Fruit fly (Drosophila melanogaster) whole organism, embryonic: ENCODE data around the gene CG15336.

Experiments used
- CG11093 ChIP-seq: fragments of 200-800 bp; sonication (Bioruptor generic); IDR thresholded peaks from 3 replicates; pipeline ENCODE4 v1.3.6; 2022; ENCODE audit warnings: missing biosample characterization, missing genetic modification characterization
- CG13624 ChIP-seq: fragments of 200-800 bp; sonication (Bioruptor generic); optimal IDR thresholded peaks from 2 replicates; lab custom pipeline; 2016; ENCODE audit warnings: missing biosample characterization, missing genetic modification characterization
- CG15514 ChIP-seq: fragments of 200-800 bp; sonication (Bioruptor generic); optimal IDR thresholded peaks from 3 replicates; lab custom pipeline; 2017; ENCODE audit warnings: missing biosample characterization, missing genetic modification characterization, mild to moderate bottlenecking, moderate library complexity, missing genetic modification reagents
- CG15696 ChIP-seq: fragments of 200-800 bp; sonication (Bioruptor generic); optimal IDR thresholded peaks from 2 replicates; lab custom pipeline; 2019; ENCODE audit warnings: missing biosample characterization, mild to moderate bottlenecking, missing genetic modification characterization, moderate library complexity
- CG16815 ChIP-seq: fragments of 200-800 bp; sonication (Bioruptor generic); optimal IDR thresholded peaks from 3 replicates; lab custom pipeline; 2017; ENCODE audit warnings: missing biosample characterization, mild to moderate bottlenecking, missing genetic modification characterization
- CG18599 ChIP-seq: fragments of 200-800 bp; sonication (Bioruptor generic); optimal IDR thresholded peaks from 3 replicates; lab custom pipeline; 2017; ENCODE audit warnings: missing biosample characterization, missing genetic modification characterization, mild to moderate bottlenecking, moderate library complexity, missing genetic modification reagents
- CG30403 ChIP-seq: fragments of 200-800 bp; sonication (Bioruptor generic); optimal IDR thresholded peaks from 3 replicates; lab custom pipeline; 2016; ENCODE audit warnings: missing biosample characterization, missing genetic modification characterization
- CG3065 ChIP-seq: fragments of 200-800 bp; sonication (Bioruptor generic); optimal IDR thresholded peaks from 2 replicates; lab custom pipeline; 2016; ENCODE audit warnings: missing biosample characterization, missing genetic modification characterization
- CG3407 ChIP-seq: fragments of 200-800 bp; sonication (Bioruptor generic); optimal IDR thresholded peaks from 2 replicates; lab custom pipeline; 2018; ENCODE audit warnings: missing biosample characterization, mild to moderate bottlenecking, missing genetic modification characterization
- CG34376 ChIP-seq: fragments of 200-800 bp; sonication (Bioruptor generic); optimal IDR thresholded peaks from 2 replicates; lab custom pipeline; 2018; ENCODE audit warnings: missing biosample characterization, mild to moderate bottlenecking, missing genetic modification characterization
- CG3838 ChIP-seq: fragments of 200-800 bp; sonication (Bioruptor generic); optimal IDR thresholded peaks from 3 replicates; lab custom pipeline; 2016; ENCODE audit warnings: missing biosample characterization, missing genetic modification characterization
- CG6689 ChIP-seq: fragments of 200-800 bp; sonication (Bioruptor generic); IDR thresholded peaks from 2 replicates; pipeline ENCODE4 v1.3.6; 2022; ENCODE audit warnings: missing biosample characterization, missing genetic modification characterization
- CG6854 ChIP-seq: fragments of 200-800 bp; sonication (Bioruptor generic); optimal IDR thresholded peaks from 3 replicates; lab custom pipeline; 2017; ENCODE audit warnings: missing biosample characterization, mild to moderate bottlenecking, missing genetic modification characterization
- CG7357 ChIP-seq: fragments of 200-800 bp; sonication (Bioruptor generic); IDR thresholded peaks from 3 replicates; pipeline ENCODE4 v1.3.6; 2022; ENCODE audit warnings: missing biosample characterization, missing genetic modification characterization
- CG8944 ChIP-seq: fragments of 200-800 bp; sonication (Bioruptor generic); optimal IDR thresholded peaks from 3 replicates; lab custom pipeline; 2016; ENCODE audit warnings: missing biosample characterization, missing genetic modification characterization
- CTCF ChIP-seq: fragments of 200-800 bp; sonication (Bioruptor generic); optimal IDR thresholded peaks from 2 replicates; lab custom pipeline; 2017; ENCODE audit warnings: missing biosample characterization, mild to moderate bottlenecking, missing genetic modification characterization, moderate library complexity
- Ets97D ChIP-seq: fragments of 200-800 bp; sonication (Bioruptor generic); optimal IDR thresholded peaks from 3 replicates; lab custom pipeline; 2016; ENCODE audit warnings: missing biosample characterization, missing genetic modification characterization
- GATAe ChIP-seq: fragments of 200-800 bp; sonication (Bioruptor generic); conservative IDR thresholded peaks from 2 replicates; pipeline ENCODE4 v1.3.6; 2022; ENCODE audit warnings: missing biosample characterization, missing genetic modification characterization
- HLH3B ChIP-seq: fragments of 200-800 bp; sonication (Bioruptor generic); IDR thresholded peaks from 2 replicates; pipeline ENCODE4 v1.3.6; 2022; ENCODE audit warnings: missing biosample characterization, missing genetic modification characterization
- Hmx ChIP-seq: fragments of 200-800 bp; sonication (Bioruptor generic); optimal IDR thresholded peaks from 2 replicates; lab custom pipeline; 2016; ENCODE audit warnings: missing biosample characterization, missing genetic modification characterization
- Kr ChIP-seq: fragments of 200-800 bp; sonication (Bioruptor generic); optimal IDR thresholded peaks from 2 replicates; lab custom pipeline; 2017; ENCODE audit warnings: missing biosample characterization, mild to moderate bottlenecking, missing genetic modification characterization
- Lpt ChIP-seq: fragments of >200 bp; optimal IDR thresholded peaks from 2 replicates; lab custom pipeline; 2018; ENCODE audit warnings: missing biosample characterization, missing genetic modification characterization
- Meics ChIP-seq: fragments of 200-800 bp; sonication (Bioruptor generic); optimal IDR thresholded peaks from 2 replicates; lab custom pipeline; 2017; ENCODE audit warnings: missing biosample characterization, mild to moderate bottlenecking, missing genetic modification characterization
- Mrtf ChIP-seq: fragments of 200-800 bp; sonication (Bioruptor generic); IDR thresholded peaks from 3 replicates; pipeline ENCODE4 v1.3.6; 2022; ENCODE audit warnings: missing biosample characterization, missing genetic modification characterization
- Myb ChIP-seq: fragments of 200-800 bp; sonication (Bioruptor generic); optimal IDR thresholded peaks from 2 replicates; lab custom pipeline; 2016; ENCODE audit warnings: missing biosample characterization, missing genetic modification characterization
- NC2β ChIP-seq: fragments of 200-800 bp; sonication (Bioruptor generic); optimal IDR thresholded peaks from 2 replicates; lab custom pipeline; 2016; ENCODE audit warnings: missing biosample characterization, missing genetic modification characterization
- PHDP ChIP-seq: fragments of 200-800 bp; sonication (Bioruptor generic); optimal IDR thresholded peaks from 3 replicates; lab custom pipeline; 2018; ENCODE audit warnings: missing biosample characterization, mild to moderate bottlenecking, missing genetic modification characterization, moderate library complexity
- Ptx1 ChIP-seq: fragments of 200-800 bp; sonication (Bioruptor generic); IDR thresholded peaks from 2 replicates; pipeline ENCODE4 v1.3.6; 2022; ENCODE audit warnings: missing biosample characterization, missing genetic modification characterization
- Sox100B ChIP-seq: fragments of 200-800 bp; sonication (Bioruptor generic); optimal IDR thresholded peaks from 3 replicates; lab custom pipeline; 2018; ENCODE audit warnings: missing biosample characterization, mild to moderate bottlenecking, missing genetic modification characterization
- TFAM ChIP-seq: fragments of 200-800 bp; sonication (Bioruptor generic); optimal IDR thresholded peaks from 2 replicates; lab custom pipeline; 2017; ENCODE audit warnings: missing biosample characterization, missing genetic modification characterization, inconsistent platforms
- Vsx1 ChIP-seq: fragments of 200-800 bp; sonication (Bioruptor generic); optimal IDR thresholded peaks from 2 replicates; lab custom pipeline; 2017; ENCODE audit warnings: missing biosample characterization, mild to moderate bottlenecking, missing genetic modification characterization, missing genetic modification reagents
- YL-1 ChIP-seq: fragments of 200-800 bp; sonication (Bioruptor generic); optimal IDR thresholded peaks from 3 replicates; lab custom pipeline; 2017; ENCODE audit warnings: missing biosample characterization, mild to moderate bottlenecking, missing genetic modification characterization
- ap ChIP-seq: fragments of 200-800 bp; sonication (Bioruptor generic); IDR thresholded peaks from 2 replicates; pipeline ENCODE4 v1.3.6; 2022; ENCODE audit warnings: missing biosample characterization, missing genetic modification characterization
- cg ChIP-seq: fragments of 200-800 bp; sonication (Bioruptor generic); optimal IDR thresholded peaks from 3 replicates; lab custom pipeline; 2019; ENCODE audit warnings: missing biosample characterization, mild to moderate bottlenecking, missing genetic modification characterization, moderate library complexity
- crol ChIP-seq: fragments of 200-800 bp; sonication (Bioruptor generic); IDR thresholded peaks from 2 replicates; pipeline ENCODE4 v1.3.6; 2022; ENCODE audit warnings: missing biosample characterization, missing genetic modification characterization
- dmrt99B ChIP-seq: fragments of 200-800 bp; sonication (Bioruptor generic); optimal IDR thresholded peaks from 2 replicates; lab custom pipeline; 2018; ENCODE audit warnings: missing biosample characterization, mild to moderate bottlenecking, missing genetic modification characterization, moderate library complexity
- fd96Cb ChIP-seq: fragments of 200-800 bp; sonication (Bioruptor generic); optimal IDR thresholded peaks from 2 replicates; lab custom pipeline; 2018; ENCODE audit warnings: missing biosample characterization, mild to moderate bottlenecking, missing genetic modification characterization, moderate library complexity
- gcm2 ChIP-seq: fragments of 200-800 bp; sonication (Bioruptor generic); optimal IDR thresholded peaks from 2 replicates; lab custom pipeline; 2016; ENCODE audit warnings: missing biosample characterization, missing genetic modification characterization
- grn ChIP-seq: fragments of 200-800 bp; sonication (Bioruptor generic); optimal IDR thresholded peaks from 3 replicates; lab custom pipeline; 2017; ENCODE audit warnings: missing biosample characterization, missing genetic modification characterization
- lmd ChIP-seq: fragments of 200-800 bp; sonication (Bioruptor generic); IDR thresholded peaks from 2 replicates; pipeline ENCODE4 v1.3.6; 2022; ENCODE audit warnings: missing biosample characterization, missing genetic modification characterization
- odd ChIP-seq: fragments of 200-800 bp; sonication (Bioruptor generic); optimal IDR thresholded peaks from 2 replicates; lab custom pipeline; 2017; ENCODE audit warnings: missing biosample characterization, mild to moderate bottlenecking, missing genetic modification characterization
- org-1 ChIP-seq: fragments of 200-800 bp; sonication (Bioruptor generic); optimal IDR thresholded peaks from 2 replicates; lab custom pipeline; 2017; ENCODE audit warnings: missing biosample characterization, missing genetic modification characterization
- pros ChIP-seq: fragments of 200-800 bp; sonication (Bioruptor generic); optimal IDR thresholded peaks from 3 replicates; lab custom pipeline; 2019; ENCODE audit warnings: missing biosample characterization, mild to moderate bottlenecking, missing genetic modification characterization, moderate library complexity
- repo ChIP-seq: fragments of 200-800 bp; sonication (Bioruptor generic); optimal IDR thresholded peaks from 2 replicates; lab custom pipeline; 2016; ENCODE audit warnings: missing biosample characterization, missing genetic modification characterization
- sc ChIP-seq, 3 experiments: fragments of >200 bp in 2 of 3; fragments of 200-800 bp in 1 of 3; sonication (Bioruptor generic) in 1 of 3; optimal IDR thresholded peaks; 2 replicates in 2 of 3; 3 replicates in 1 of 3; lab custom pipeline; 2017; ENCODE audit warnings: mild to moderate bottlenecking in 1 of 3, missing biosample characterization in 1 of 3, missing genetic modification characterization in 1 of 3, missing genetic modification reagents in 1 of 3
- sens-2 ChIP-seq: fragments of 200-800 bp; sonication (Bioruptor generic); IDR thresholded peaks from 2 replicates; pipeline ENCODE4 v1.3.6; 2022; ENCODE audit warnings: missing biosample characterization, missing genetic modification characterization
- slou ChIP-seq: fragments of 200-800 bp; sonication (Bioruptor generic); optimal IDR thresholded peaks from 3 replicates; lab custom pipeline; 2016; ENCODE audit warnings: missing biosample characterization, missing genetic modification characterization
- toy ChIP-seq: fragments of 200-800 bp; sonication (Bioruptor generic); IDR thresholded peaks from 2 replicates; pipeline ENCODE4 v1.3.6; 2022; ENCODE audit warnings: missing biosample characterization, missing genetic modification characterization
- trh ChIP-seq: fragments of 200-800 bp; sonication (Bioruptor generic); optimal IDR thresholded peaks from 2 replicates; lab custom pipeline; 2016; ENCODE audit warnings: missing biosample characterization, missing genetic modification characterization
- usp ChIP-seq: fragments of >200 bp; optimal IDR thresholded peaks from 2 replicates; lab custom pipeline; 2017; ENCODE audit warnings: missing biosample characterization, missing genetic modification characterization
- vnd ChIP-seq: fragments of 200-800 bp; sonication (Bioruptor generic); IDR thresholded peaks from 3 replicates; pipeline ENCODE4 v1.3.6; 2022; ENCODE audit warnings: missing biosample characterization, missing genetic modification characterization; ENCODE audit not compliant: partially characterized antibody
- wor ChIP-seq: fragments of 200-800 bp; sonication (Bioruptor generic); IDR thresholded peaks from 2 replicates; pipeline ENCODE4 v1.3.6; 2022; ENCODE audit warnings: missing biosample characterization, missing genetic modification characterization

CG15336 gene

dm6 chrX:8157294-8157693 lies 9.5 kb downstream of the CG15336 start, which contains the start of the genes Traf6 and GIIIspla2 (continued):
- TF ChIP-seq toy (GFP tag; lab: Robert Waterston, UW) (no peak; the same call in 1 of the 2 replicates), CG6689 (GFP tag; lab: Robert Waterston, UW) (peak; percentile 74), CG13624 (GFP tag; lab: Kevin White, UChicago) (peak; percentile 56), Sox100B (GFP tag; lab: Kevin White, UChicago) (no peak), CG16815 (peak; percentile 66), CG3838 (GFP tag; lab: Kevin White, UChicago) (no peak), CG30403 (GFP tag; lab: Kevin White, UChicago) (peak; percentile 79), repo (GFP tag; lab: Kevin White, UChicago) (peak; percentile 15), slou (GFP tag; lab: Kevin White, UChicago) (peak; percentile 38), Kr (GFP tag; lab: Kevin White, UChicago) (no peak), TFAM (GFP tag; lab: Kevin White, UChicago) (no peak), Meics (GFP tag; lab: Kevin White, UChicago) (peak; percentile 79), ap (GFP tag; lab: Robert Waterston, UW) (peak; percentile 52), CG6854 (GFP tag; lab: Kevin White, UChicago) (no peak), trh (GFP tag; lab: Kevin White, UChicago) (no peak), grn (no peak), CG3407 (GFP tag; lab: Kevin White, UChicago) (peak; percentile 48), CG15696 (tag; lab: Kevin White, UChicago) (peak; percentile 65), org-1 (GFP tag; lab: Kevin White, UChicago) (peak; percentile 62), HLH3B (GFP tag; lab: Robert Waterston, UW) (peak; percentile 71), Hmx (GFP tag; lab: Kevin White, UChicago) (no peak), Lpt (GFP tag; lab: Kevin White, UChicago) (no peak), Ets97D (peak; percentile 61), Mrtf (GFP tag; lab: Robert Waterston, UW) (peak; percentile 68; the same call in 1 of the 3 replicates), Myb (peak; percentile 63), CG34376 (peak; percentile 42), CG7357 (peak; percentile 100), cg (GFP tag; lab: Kevin White, UChicago) (no peak), dmrt99B (tag; lab: Kevin White, UChicago) (no peak), gcm2 (GFP tag; lab: Kevin White, UChicago) (no peak), GATAe (GFP tag; lab: Robert Waterston, UW) (peak; percentile 46; the same call in 1 of the 2 replicates), CTCF (GFP tag; lab: Kevin White, UChicago) (peak; percentile 20), lmd (GFP tag; lab: Robert Waterston, UW) (peak; percentile 82), CG3065 (GFP tag; lab: Kevin White, UChicago) (no peak), PHDP (tag; lab: Kevin White, UChicago) (peak; percentile 80), CG11093 (peak; percentile 43; the same call in 1 of the 3 replicates), wor (GFP tag; lab: Robert Waterston, UW) (peak; percentile 69; the same call in 1 of the 2 replicates), pros (GFP tag; lab: Kevin White, UChicago) (no peak), CG18599 (GFP tag; lab: Kevin White, UChicago) (peak; percentile 84), vnd (GFP tag; lab: Robert Waterston, UW) (no peak), NC2β (GFP tag; lab: Kevin White, UChicago) (peak; percentile 44), sc (optimal IDR thresholded peaks at IDR 0.05; lab: Kevin White, UChicago) (no peak), sc (GFP tag; optimal IDR thresholded peaks at IDR 0.05; lab: Kevin White, UChicago) (no peak), Ptx1 (GFP tag; lab: Robert Waterston, UW) (peak; percentile 80), CG8944 (peak; percentile 43), crol (GFP tag; lab: Robert Waterston, UW) (no peak), sens-2 (GFP tag; lab: Robert Waterston, UW) (no peak), usp (GFP tag; lab: Kevin White, UChicago) (no peak), fd96Cb (tag; lab: Kevin White, UChicago) (peak; percentile 66), CG15514 (GFP tag; lab: Kevin White, UChicago) (peak; percentile 92), YL-1 (GFP tag; lab: Kevin White, UChicago) (peak; percentile 19), Vsx1 (GFP tag; lab: Kevin White, UChicago) (no peak), odd (GFP tag; lab: Kevin White, UChicago) (no peak)
